Worm (Caenorhabditis elegans) whole organism, mixed stage, embryonic: ENCODE measurements around the gene srg-36.

Experiments used
- M03D4.4 ChIP-seq: sonication (generic microtip); optimal IDR thresholded peaks from 2 replicates; lab custom pipeline; 2017; ENCODE audit warnings: mild to moderate bottlenecking, missing genetic modification characterization, missing compliant biosample characterization
- bed-3 ChIP-seq: fragments of 200-800 bp; sonication (Bioruptor generic); optimal IDR thresholded peaks from 3 replicates; lab custom pipeline; 2018; ENCODE audit warnings: mild to moderate bottlenecking, missing genetic modification characterization, moderate library complexity, missing compliant biosample characterization
- blmp-1 ChIP-seq: fragments of 150-350 bp; optimal IDR thresholded peaks from 2 replicates; lab custom pipeline; 2014; ENCODE audit warnings: missing biosample characterization, missing genetic modification characterization
- ceh-39 ChIP-seq: fragments of 150-350 bp; optimal IDR thresholded peaks from 2 replicates; lab custom pipeline; 2014; ENCODE audit warnings: missing biosample characterization, missing genetic modification characterization
- ceh-43 ChIP-seq: fragments of 200-800 bp; sonication (Bioruptor generic); optimal IDR thresholded peaks from 2 replicates; lab custom pipeline; 2018; ENCODE audit warnings: mild to moderate bottlenecking, missing genetic modification characterization, moderate library complexity, missing compliant biosample characterization
- ceh-83 ChIP-seq: fragments of 200-800 bp; sonication (Bioruptor generic); optimal IDR thresholded peaks from 2 replicates; lab custom pipeline; 2018; ENCODE audit warnings: mild to moderate bottlenecking, missing genetic modification characterization, missing compliant biosample characterization
- ces-1 ChIP-seq: fragments of 150-350 bp; optimal IDR thresholded peaks from 2 replicates; lab custom pipeline; 2014; ENCODE audit warnings: missing biosample characterization, missing genetic modification reagents, missing genetic modification characterization
- cnd-1 ChIP-seq: fragments of 200-800 bp; sonication (Bioruptor generic); optimal IDR thresholded peaks from 2 replicates; lab custom pipeline; 2018; ENCODE audit warnings: mild to moderate bottlenecking, missing genetic modification characterization, missing compliant biosample characterization
- drap-1 ChIP-seq: fragments of 200-800 bp; sonication (Bioruptor generic); optimal IDR thresholded peaks from 3 replicates; lab custom pipeline; 2018; ENCODE audit warnings: mild to moderate bottlenecking, missing genetic modification characterization, missing compliant biosample characterization
- elt-1 ChIP-seq: sonication (generic microtip); optimal IDR thresholded peaks from 2 replicates; lab custom pipeline; 2017; ENCODE audit warnings: missing genetic modification characterization, mild to moderate bottlenecking, missing compliant biosample characterization, antibody characterized with exemption, moderate library complexity, borderline replicate concordance; ENCODE audit not compliant: insufficient read depth
- ham-2 ChIP-seq: fragments of 200-800 bp; sonication (Bioruptor generic); optimal IDR thresholded peaks from 2 replicates; lab custom pipeline; 2018; ENCODE audit warnings: mild to moderate bottlenecking, missing genetic modification characterization, missing compliant biosample characterization
- hlh-1 ChIP-seq: fragments of 150-350 bp; optimal IDR thresholded peaks from 2 replicates; lab custom pipeline; 2014; ENCODE audit warnings: missing biosample characterization, missing genetic modification reagents, missing genetic modification characterization
- lin-32 ChIP-seq: fragments of 200-800 bp; sonication (Bioruptor generic); optimal IDR thresholded peaks from 2 replicates; lab custom pipeline; 2018; ENCODE audit warnings: mild to moderate bottlenecking, missing genetic modification characterization, missing compliant biosample characterization
- lsy-2 ChIP-seq: fragments of 150-350 bp; optimal IDR thresholded peaks from 2 replicates; lab custom pipeline; 2014; ENCODE audit warnings: missing biosample characterization, missing genetic modification characterization
- mab-5 ChIP-seq: fragments of 150-350 bp; optimal IDR thresholded peaks from 2 replicates; lab custom pipeline; 2014; ENCODE audit warnings: missing biosample characterization, missing genetic modification characterization
- mep-1 ChIP-seq: fragments of 150-350 bp; optimal IDR thresholded peaks from 2 replicates; lab custom pipeline; 2017; ENCODE audit warnings: missing biosample characterization, missing genetic modification reagents, missing genetic modification characterization, inconsistent platforms
- mls-2 ChIP-seq: sonication (generic microtip); optimal IDR thresholded peaks from 2 replicates; lab custom pipeline; 2016; ENCODE audit warnings: mild to moderate bottlenecking, missing genetic modification characterization, moderate library complexity, missing compliant biosample characterization
- nhr-12 ChIP-seq: fragments of 150-350 bp; optimal IDR thresholded peaks from 2 replicates; lab custom pipeline; 2014; ENCODE audit warnings: missing biosample characterization, missing genetic modification characterization
- nhr-2 ChIP-seq: fragments of 150-350 bp; optimal IDR thresholded peaks from 2 replicates; lab custom pipeline; 2014; ENCODE audit warnings: missing biosample characterization, missing genetic modification characterization
- nhr-237 ChIP-seq: fragments of 150-350 bp; optimal IDR thresholded peaks from 2 replicates; lab custom pipeline; 2014; ENCODE audit warnings: missing biosample characterization, missing genetic modification characterization
- nhr-76 ChIP-seq: sonication (generic microtip); optimal IDR thresholded peaks from 2 replicates; lab custom pipeline; 2017; ENCODE audit warnings: missing biosample characterization, missing genetic modification characterization
- pha-4 ChIP-seq: fragments of 150-350 bp; optimal IDR thresholded peaks from 2 replicates; lab custom pipeline; 2018; ENCODE audit warnings: missing biosample characterization, missing genetic modification reagents, missing genetic modification characterization
- sem-2 ChIP-seq: fragments of 200-800 bp; sonication (Bioruptor generic); optimal IDR thresholded peaks from 2 replicates; lab custom pipeline; 2018; ENCODE audit warnings: mild to moderate bottlenecking, missing genetic modification characterization, missing compliant biosample characterization
- sptf-1 ChIP-seq: sonication (generic microtip); optimal IDR thresholded peaks from 2 replicates; lab custom pipeline; 2017; ENCODE audit warnings: mild to moderate bottlenecking, missing genetic modification characterization, moderate library complexity, missing compliant biosample characterization
- tbx-8 ChIP-seq: fragments of 200-800 bp; sonication (Bioruptor generic); optimal IDR thresholded peaks from 2 replicates; lab custom pipeline; 2018; ENCODE audit warnings: mild to moderate bottlenecking, missing genetic modification characterization, moderate library complexity, missing compliant biosample characterization
- unc-62 ChIP-seq: fragments of 150-350 bp; optimal IDR thresholded peaks from 2 replicates; lab custom pipeline; 2014; ENCODE audit warnings: missing biosample characterization, missing genetic modification reagents, missing genetic modification characterization
- zip-8 ChIP-seq: fragments of 150-350 bp; optimal IDR thresholded peaks from 2 replicates; lab custom pipeline; 2014; ENCODE audit warnings: missing biosample characterization, missing genetic modification characterization
- ztf-11 ChIP-seq: fragments of 150-350 bp; optimal IDR thresholded peaks from 2 replicates; lab custom pipeline; 2014; ENCODE audit warnings: missing biosample characterization, missing genetic modification characterization

The srg-36 gene

DNA sequence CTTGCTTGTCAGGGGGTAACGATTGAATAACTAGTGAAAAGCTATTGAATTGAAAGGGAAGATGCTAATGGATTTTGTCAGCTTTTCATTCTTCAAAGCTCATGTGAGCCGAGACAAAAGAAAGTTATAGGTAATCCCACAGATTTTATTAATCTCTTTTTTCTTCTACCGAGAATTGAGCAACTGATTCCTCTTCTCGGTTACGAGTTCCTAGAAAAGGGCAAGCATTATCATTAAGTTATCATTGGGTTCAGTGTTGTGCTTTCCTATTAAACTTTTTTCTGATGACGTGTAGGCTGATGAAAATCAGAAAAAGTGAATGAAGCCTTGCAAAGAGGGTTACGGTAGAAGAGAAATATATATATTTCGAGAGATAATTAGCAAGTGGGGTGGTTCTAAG lies 48.6 kb downstream of the srg-36 start:
- TF ChIP-seq bed-3 (GFP tag; lab: Kevin White, UChicago) (no peak), ztf-11 (no peak), ceh-83 (GFP tag; lab: Kevin White, UChicago) (no peak), ceh-43 (GFP tag; lab: Kevin White, UChicago) (no peak), nhr-237 (no peak), elt-1 (tag; lab: Kevin White, UChicago) (no peak), ham-2 (no peak), sptf-1 (tag; lab: Kevin White, UChicago) (no peak), blmp-1 (tag; lab: Kevin White, UChicago) (no peak), unc-62 (GFP tag; lab: Kevin White, UChicago) (no peak), lsy-2 (no peak), nhr-12 (tag; lab: Kevin White, UChicago) (no peak), ces-1 (no peak), cnd-1 (tag; lab: Kevin White, UChicago) (no peak), nhr-2 (tag; lab: Kevin White, UChicago) (no peak), mab-5 (tag; lab: Kevin White, UChicago) (no peak), M03D4.4 (tag; lab: Kevin White, UChicago) (no peak)
- TF ChIP-seq, all 35 proteins: peak for 0

DNA sequence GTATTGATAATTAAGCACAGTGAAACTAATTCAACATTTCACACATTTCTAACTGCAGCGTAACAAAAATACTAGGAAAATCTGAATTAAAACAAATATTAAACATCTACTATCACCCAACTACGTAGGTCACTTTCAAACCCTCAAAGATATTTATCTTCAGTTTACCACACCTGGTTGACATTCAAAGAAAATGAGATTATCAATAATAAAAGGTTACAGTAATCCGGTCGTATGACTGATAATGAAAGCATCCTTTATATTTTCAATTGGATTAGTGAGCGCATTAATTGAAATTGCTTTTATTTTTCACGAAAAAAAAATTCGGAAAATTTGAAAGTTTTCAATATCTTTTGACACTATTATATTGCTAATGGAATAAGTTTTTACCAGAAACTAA lies 51.8 kb downstream of the srg-36 start:
- TF ChIP-seq ceh-83 (GFP tag; lab: Kevin White, UChicago) (no peak), blmp-1 (tag; lab: Kevin White, UChicago) (no peak), lin-32 (no peak), nhr-76 (tag; lab: Kevin White, UChicago) (no peak), hlh-1 (tag; lab: Kevin White, UChicago) (no peak), mab-5 (tag; lab: Kevin White, UChicago) (no peak), tbx-8 (GFP tag; lab: Kevin White, UChicago) (no peak), M03D4.4 (tag; lab: Kevin White, UChicago) (no peak)

DNA sequence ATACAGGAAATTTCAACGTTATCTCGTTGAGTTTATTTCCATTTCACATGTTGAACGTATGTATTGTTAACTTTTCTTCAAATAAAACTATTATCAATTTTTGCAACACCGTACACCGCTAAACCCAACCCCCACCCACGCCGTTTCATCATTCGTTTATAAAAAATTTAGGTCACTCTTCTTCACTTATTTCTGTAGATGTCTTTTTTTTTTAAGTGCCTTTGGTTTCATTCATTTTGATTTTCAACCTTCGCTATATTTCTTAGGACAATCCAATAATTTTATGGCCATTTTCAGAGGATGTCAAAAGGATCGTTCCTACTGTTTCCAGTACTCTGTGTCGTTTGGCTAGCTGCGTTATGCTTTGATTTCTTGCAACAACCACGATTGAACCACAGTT lies 54.1 kb downstream of the srg-36 start, which contains the start of gene C37E2.3:
Gene C37E2.3 (plus strand): TSS at position 301 of the 400 bp plus-strand sequence.
- TF ChIP-seq bed-3 (GFP tag; lab: Kevin White, UChicago) (no peak), ztf-11 (no peak), pha-4 (no peak), nhr-12 (tag; lab: Kevin White, UChicago) (no peak), ceh-39 (no peak), mep-1 (tag; lab: Kevin White, UChicago) (no peak), lsy-2 (no peak), nhr-76 (tag; lab: Kevin White, UChicago) (no peak), ces-1 (no peak), drap-1 (GFP tag; lab: Kevin White, UChicago) (no peak), zip-8 (tag; lab: Kevin White, UChicago) (no peak), mls-2 (tag; lab: Kevin White, UChicago) (no peak), blmp-1 (tag; lab: Kevin White, UChicago) (no peak), elt-1 (tag; lab: Kevin White, UChicago) (no peak), ceh-43 (GFP tag; lab: Kevin White, UChicago) (no peak), cnd-1 (tag; lab: Kevin White, UChicago) (no peak), sem-2 (GFP tag; lab: Kevin White, UChicago) (no peak), sptf-1 (tag; lab: Kevin White, UChicago) (no peak), nhr-237 (no peak)
- TF ChIP-seq, all 35 proteins: peak for 0
